Fruit fly (Drosophila melanogaster) whole organism, prepupa: ENCODE measurements around the gene kon.

ENCODE experiments used
- Blimp-1 ChIP-seq: fragments of 200-800 bp; sonication (Bioruptor generic); optimal IDR thresholded peaks from 3 replicates; lab custom pipeline; 2017; ENCODE audit warnings: missing biosample characterization, missing genetic modification characterization, mild to moderate bottlenecking, moderate library complexity, missing genetic modification reagents
- CG10669 ChIP-seq: fragments of 200-800 bp; sonication (Bioruptor generic); optimal IDR thresholded peaks from 3 replicates; lab custom pipeline; 2018; ENCODE audit warnings: missing biosample characterization, mild to moderate bottlenecking, missing genetic modification characterization, moderate library complexity
- CG11294 ChIP-seq: fragments of 200-800 bp; sonication (Bioruptor generic); IDR thresholded peaks from 2 replicates; pipeline ENCODE4 v1.3.6; 2022; ENCODE audit warnings: missing biosample characterization, missing genetic modification characterization
- CG11762 ChIP-seq: fragments of 200-800 bp; sonication (Bioruptor generic); optimal IDR thresholded peaks from 3 replicates; lab custom pipeline; 2016; ENCODE audit warnings: missing biosample characterization, missing genetic modification characterization; ENCODE audit not compliant: insufficient read depth
- CG11902 ChIP-seq: fragments of 200-800 bp; sonication (Bioruptor generic); optimal IDR thresholded peaks from 3 replicates; lab custom pipeline; 2016; ENCODE audit warnings: missing biosample characterization, missing genetic modification characterization
- CG16779 ChIP-seq: fragments of 200-800 bp; sonication (Bioruptor generic); optimal IDR thresholded peaks from 3 replicates; lab custom pipeline; 2017; ENCODE audit warnings: missing biosample characterization, mild to moderate bottlenecking, missing genetic modification characterization
- CG3032 ChIP-seq: fragments of 200-800 bp; optimal IDR thresholded peaks from 2 replicates; lab custom pipeline; 2019; ENCODE audit warnings: missing biosample characterization, mild to moderate bottlenecking, missing genetic modification characterization, moderate library complexity
- CG32006 ChIP-seq: fragments of 200-800 bp; sonication (Bioruptor generic); optimal IDR thresholded peaks from 3 replicates; lab custom pipeline; 2017; ENCODE audit warnings: missing biosample characterization, mild to moderate bottlenecking, missing genetic modification characterization
- CG34406 ChIP-seq: fragments of 200-800 bp; sonication (Bioruptor generic); optimal IDR thresholded peaks from 3 replicates; lab custom pipeline; 2016; ENCODE audit warnings: missing biosample characterization, missing genetic modification characterization
- CG3919 ChIP-seq: fragments of 200-800 bp; sonication (Bioruptor generic); optimal IDR thresholded peaks from 3 replicates; lab custom pipeline; 2016; ENCODE audit warnings: missing biosample characterization, missing genetic modification characterization
- CG4318 ChIP-seq: fragments of 200-800 bp; sonication (Bioruptor generic); optimal IDR thresholded peaks from 3 replicates; lab custom pipeline; 2017; ENCODE audit warnings: missing biosample characterization, mild to moderate bottlenecking, missing genetic modification characterization
- CG6163 ChIP-seq: fragments of 200-800 bp; sonication (Bioruptor generic); IDR thresholded peaks from 3 replicates; pipeline ENCODE4 v1.3.6; 2022; ENCODE audit warnings: missing biosample characterization, missing genetic modification characterization
- CG6792 ChIP-seq: fragments of 200-800 bp; sonication (Bioruptor generic); optimal IDR thresholded peaks from 3 replicates; lab custom pipeline; 2016; ENCODE audit warnings: missing biosample characterization, missing genetic modification characterization
- CG6808 ChIP-seq: fragments of 200-800 bp; sonication (Bioruptor generic); optimal IDR thresholded peaks from 3 replicates; lab custom pipeline; 2017; ENCODE audit warnings: missing biosample characterization, missing genetic modification characterization, mild to moderate bottlenecking, moderate library complexity, missing genetic modification reagents
- CG6854 ChIP-seq: fragments of 200-800 bp; sonication (Bioruptor generic); optimal IDR thresholded peaks from 2 replicates; lab custom pipeline; 2017; ENCODE audit warnings: missing biosample characterization, mild to moderate bottlenecking, missing genetic modification characterization
- CG8119 ChIP-seq: fragments of 200-800 bp; sonication (Bioruptor generic); IDR thresholded peaks from 3 replicates; pipeline ENCODE4 v1.3.6; 2022; ENCODE audit warnings: missing biosample characterization, missing genetic modification characterization
- CG8319 ChIP-seq: fragments of 200-800 bp; sonication (Bioruptor generic); optimal IDR thresholded peaks from 3 replicates; lab custom pipeline; 2016; ENCODE audit warnings: missing biosample characterization, missing genetic modification characterization
- CG8632 ChIP-seq: fragments of 200-800 bp; sonication (Bioruptor generic); optimal IDR thresholded peaks from 3 replicates; lab custom pipeline; 2016; ENCODE audit warnings: missing biosample characterization, missing genetic modification characterization
- Eip75B ChIP-seq: fragments of 200-800 bp; sonication (Bioruptor generic); optimal IDR thresholded peaks from 3 replicates; lab custom pipeline; 2016; ENCODE audit warnings: missing biosample characterization, missing genetic modification characterization
- Eip78C ChIP-seq: fragments of 200-800 bp; sonication (Bioruptor generic); peaks from one replicate; lab custom pipeline; 2016; ENCODE audit warnings: missing biosample characterization, missing genetic modification characterization
- Ets21C ChIP-seq: fragments of 200-800 bp; sonication (Bioruptor generic); optimal IDR thresholded peaks from 3 replicates; lab custom pipeline; 2016; ENCODE audit warnings: missing biosample characterization, missing genetic modification characterization
- Ets96B ChIP-seq: fragments of 200-800 bp; optimal IDR thresholded peaks from 2 replicates; lab custom pipeline; 2019; ENCODE audit warnings: missing biosample characterization, mild to moderate bottlenecking, missing genetic modification characterization, moderate library complexity
- Gug ChIP-seq: fragments of 200-800 bp; sonication (Bioruptor generic); IDR thresholded peaks from 2 replicates; pipeline ENCODE4 v1.3.6; 2022; ENCODE audit warnings: missing biosample characterization, missing genetic modification characterization
- Hr39 ChIP-seq: fragments of 200-800 bp; sonication (Bioruptor generic); optimal IDR thresholded peaks from 2 replicates; lab custom pipeline; 2016; ENCODE audit warnings: missing biosample characterization, missing genetic modification characterization
- Hr4 ChIP-seq: fragments of 200-800 bp; sonication (Bioruptor generic); optimal IDR thresholded peaks from 3 replicates; lab custom pipeline; 2016; ENCODE audit warnings: missing biosample characterization, missing genetic modification characterization
- Lpt ChIP-seq: fragments of 200-800 bp; sonication (Bioruptor generic); optimal IDR thresholded peaks from 3 replicates; lab custom pipeline; 2016; ENCODE audit warnings: missing biosample characterization, missing genetic modification characterization
- Met ChIP-seq: fragments of 200-800 bp; sonication (Bioruptor generic); optimal IDR thresholded peaks from 3 replicates; lab custom pipeline; 2016; ENCODE audit warnings: missing biosample characterization, missing genetic modification characterization
- OdsH ChIP-seq: fragments of 200-800 bp; sonication (Bioruptor generic); optimal IDR thresholded peaks from 3 replicates; lab custom pipeline; 2016; ENCODE audit warnings: missing biosample characterization, missing genetic modification characterization
- Sox102F ChIP-seq: fragments of 200-800 bp; sonication (Bioruptor generic); optimal IDR thresholded peaks from 2 replicates; lab custom pipeline; 2016; ENCODE audit warnings: missing biosample characterization, mild to moderate bottlenecking, missing genetic modification characterization
- Sox14 ChIP-seq: fragments of 200-800 bp; sonication (Bioruptor generic); optimal IDR thresholded peaks from 3 replicates; lab custom pipeline; 2016; ENCODE audit warnings: missing biosample characterization, missing genetic modification characterization
- achi ChIP-seq: fragments of 200-800 bp; sonication (Bioruptor generic); optimal IDR thresholded peaks from 3 replicates; lab custom pipeline; 2016; ENCODE audit warnings: missing biosample characterization, missing genetic modification characterization
- cyc ChIP-seq: fragments of 200-800 bp; sonication (Bioruptor generic); optimal IDR thresholded peaks from 3 replicates; lab custom pipeline; 2016; ENCODE audit warnings: missing biosample characterization, missing genetic modification characterization
- dac ChIP-seq: fragments of 200-800 bp; sonication (Bioruptor generic); optimal IDR thresholded peaks from 2 replicates; lab custom pipeline; 2017; ENCODE audit warnings: missing biosample characterization, mild to moderate bottlenecking, missing genetic modification characterization
- dsx ChIP-seq: fragments of 200-800 bp; optimal IDR thresholded peaks from 3 replicates; lab custom pipeline; 2019; ENCODE audit warnings: missing biosample characterization, mild to moderate bottlenecking, missing genetic modification characterization, moderate library complexity; ENCODE audit not compliant: poor library complexity, severe bottlenecking
- esn ChIP-seq: fragments of 200-800 bp; sonication (Bioruptor generic); optimal IDR thresholded peaks from 2 replicates; lab custom pipeline; 2016; ENCODE audit warnings: missing biosample characterization, mild to moderate bottlenecking, missing genetic modification characterization, moderate library complexity
- fd59A ChIP-seq: fragments of 200-800 bp; sonication (Bioruptor generic); optimal IDR thresholded peaks from 2 replicates; lab custom pipeline; 2017; ENCODE audit warnings: missing biosample characterization, mild to moderate bottlenecking, missing genetic modification characterization, missing genetic modification reagents
- fkh ChIP-seq: fragments of 200-800 bp; sonication (Bioruptor generic); optimal IDR thresholded peaks from 3 replicates; lab custom pipeline; 2017; ENCODE audit warnings: missing biosample characterization, mild to moderate bottlenecking, missing genetic modification characterization, moderate library complexity
- lz ChIP-seq: fragments of 200-800 bp; sonication (Bioruptor generic); optimal IDR thresholded peaks from 3 replicates; lab custom pipeline; 2016; ENCODE audit warnings: missing biosample characterization, missing genetic modification characterization
- net ChIP-seq: fragments of 200-800 bp; sonication (Bioruptor generic); optimal IDR thresholded peaks from 3 replicates; lab custom pipeline; 2016; ENCODE audit warnings: missing biosample characterization, missing genetic modification characterization
- pdm3 ChIP-seq: fragments of 200-800 bp; sonication (Bioruptor generic); optimal IDR thresholded peaks from 3 replicates; lab custom pipeline; 2016; ENCODE audit warnings: missing biosample characterization, missing genetic modification characterization
- salr ChIP-seq, 2 experiments: fragments of 200-800 bp; sonication (Bioruptor generic); optimal IDR thresholded peaks; 3 replicates each; lab custom pipeline; 2016 to 2018; ENCODE audit warnings: missing biosample characterization in 2 of 2, missing genetic modification characterization in 2 of 2, mild to moderate bottlenecking in 1 of 2
- ss ChIP-seq, 2 experiments: fragments of 200-800 bp; sonication (Bioruptor generic); optimal IDR thresholded peaks; 2 replicates in 1 of 2; 3 replicates in 1 of 2; lab custom pipeline; 2017 to 2018; ENCODE audit warnings: mild to moderate bottlenecking in 2 of 2, missing biosample characterization in 2 of 2, missing genetic modification characterization in 2 of 2, moderate library complexity in 1 of 2
- svp ChIP-seq: fragments of 200-800 bp; sonication (Bioruptor generic); peaks from one replicate; lab custom pipeline; 2016; ENCODE audit warnings: missing biosample characterization, missing genetic modification characterization
- topi ChIP-seq: fragments of 200-800 bp; sonication (Bioruptor generic); optimal IDR thresholded peaks from 3 replicates; lab custom pipeline; 2016; ENCODE audit warnings: missing biosample characterization, missing genetic modification characterization
- vri ChIP-seq: fragments of 200-800 bp; sonication (Bioruptor generic); optimal IDR thresholded peaks from 3 replicates; lab custom pipeline; 2016; ENCODE audit warnings: missing biosample characterization, mild to moderate bottlenecking, missing genetic modification characterization

kon gene

DNA sequence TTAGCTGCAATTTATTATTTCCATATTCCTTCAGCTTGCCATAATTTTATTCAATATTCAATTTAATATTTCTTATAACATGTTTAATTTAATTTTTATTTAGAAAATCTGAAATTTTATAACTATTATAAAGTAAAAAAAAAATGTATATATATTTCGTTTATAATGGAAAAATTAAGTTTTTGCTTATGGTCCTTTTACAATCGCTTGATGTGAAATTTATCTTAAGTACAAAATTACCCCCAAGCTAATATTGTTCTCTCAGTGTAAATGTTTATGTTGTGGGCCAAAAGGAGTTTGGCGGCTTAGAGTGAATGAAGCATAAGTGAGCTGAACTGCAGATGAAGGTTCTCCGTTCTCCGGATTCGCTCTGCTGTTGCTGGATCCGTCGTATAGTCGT, 35.8 kb downstream of the kon start (continued):
- TF ChIP-seq Hr4 (GFP tag; lab: Kevin White, UChicago) (peak; percentile 30), pdm3 (GFP tag; lab: Kevin White, UChicago) (peak; percentile 22), CG3032 (peak; percentile 56), CG8632 (GFP tag; lab: Kevin White, UChicago) (peak; percentile 66), ss (GFP tag; optimal IDR thresholded peaks at IDR 0.05; lab: Kevin White, UChicago) (no peak), CG6854 (no peak), Met (GFP tag; lab: Kevin White, UChicago) (no peak), CG6792 (GFP tag; lab: Kevin White, UChicago) (no peak), CG8119 (peak; percentile 43; the same call in 1 of the 3 replicates), net (GFP tag; lab: Kevin White, UChicago) (no peak), Hr39 (GFP tag; lab: Kevin White, UChicago) (peak; percentile 24), CG16779 (tag; lab: Kevin White, UChicago) (no peak)

- TF ChIP-seq Lpt (GFP tag; lab: Kevin White, UChicago), result peak; percentile 18
- no peak for TF ChIP-seq CG11762 (GFP tag; lab: Kevin White, UChicago)
- TF ChIP-seq lz (GFP tag; lab: Kevin White, UChicago), result no peak
- TF ChIP-seq Sox102F, result peak; percentile 11
- TF ChIP-seq Eip78C (GFP tag; lab: Kevin White, UChicago), result peak; percentile 17
- peak; percentile 19 for TF ChIP-seq CG6808
- peak; percentile 25 for TF ChIP-seq CG6854
- peak; percentile 30 for TF ChIP-seq vri (GFP tag; lab: Kevin White, UChicago)
- peak; percentile 62; the same call in 2 of the 3 replicates for TF ChIP-seq CG6163 (GFP tag; lab: Robert Waterston, UW)
Observed at dm6 chr2L:18467464-18467863, 36.3 kb downstream of the kon start.

DNA sequence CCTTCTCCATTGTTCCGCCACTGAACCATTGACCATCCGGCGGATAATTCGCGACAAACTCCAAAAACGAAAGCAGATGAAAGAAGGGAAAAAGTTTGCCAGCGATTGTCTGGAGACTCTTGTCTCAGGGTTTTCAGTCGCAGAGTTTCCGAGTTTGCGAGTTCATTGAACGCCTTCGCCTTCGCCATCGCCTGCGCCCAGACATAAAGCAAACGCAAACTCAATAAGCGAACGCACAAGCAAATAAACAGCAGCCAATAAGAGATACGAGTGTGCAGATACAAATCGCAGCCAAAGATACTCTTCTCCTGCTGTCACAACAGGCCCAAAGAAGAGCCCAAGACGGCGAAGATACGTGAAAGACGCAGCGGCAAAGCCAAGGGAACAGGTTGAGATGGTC, 37.1 kb downstream of the kon start:
- peak; percentile 45; the same call in 1 of the 3 replicates for TF ChIP-seq CG6163 (GFP tag; lab: Robert Waterston, UW)
- no peak for TF ChIP-seq dsx (GFP tag; lab: Kevin White, UChicago)

- peak; percentile 38 for TF ChIP-seq Ets96B (tag; lab: Kevin White, UChicago)
- no peak for TF ChIP-seq CG6854
- peak; percentile 55 for TF ChIP-seq achi
- TF ChIP-seq dac (GFP tag; lab: Kevin White, UChicago), result no peak
- peak; percentile 55 for TF ChIP-seq Ets21C
- peak; percentile 35 for TF ChIP-seq Hr4 (GFP tag; lab: Kevin White, UChicago)
- no peak for TF ChIP-seq dsx (GFP tag; lab: Kevin White, UChicago)
- TF ChIP-seq CG8319, result no peak
- TF ChIP-seq svp, result peak; percentile 84
- TF ChIP-seq CG11294 (GFP tag; lab: Robert Waterston, UW), result no peak
- TF ChIP-seq CG3032, result peak; percentile 31
- TF ChIP-seq Gug (GFP tag; lab: Robert Waterston, UW), result no peak
- TF ChIP-seq CG3919 (GFP tag; lab: Kevin White, UChicago), result peak; percentile 64
- TF ChIP-seq CG11902, result peak; percentile 33
- TF ChIP-seq pdm3 (GFP tag; lab: Kevin White, UChicago), result peak; percentile 48
- peak; percentile 48 for TF ChIP-seq Sox102F
- TF ChIP-seq Eip75B, result peak; percentile 24
- peak; percentile 70 for TF ChIP-seq OdsH (GFP tag; lab: Kevin White, UChicago)
- TF ChIP-seq fkh (GFP tag; lab: Kevin White, UChicago), result no peak
- TF ChIP-seq Sox14 (GFP tag; lab: Kevin White, UChicago), result peak; percentile 55
- peak in 1 of 2 experiments; percentile 67 for TF ChIP-seq salr (GFP tag; optimal IDR thresholded peaks at IDR 0.05; lab: Kevin White, UChicago)
- peak; percentile 57 for TF ChIP-seq CG32006 (GFP tag; lab: Kevin White, UChicago)
- TF ChIP-seq vri (GFP tag; lab: Kevin White, UChicago), result no peak
- TF ChIP-seq cyc (GFP tag; lab: Kevin White, UChicago), result peak; percentile 53
- peak; percentile 72 for TF ChIP-seq Met (GFP tag; lab: Kevin White, UChicago)
- peak; percentile 79 for TF ChIP-seq esn (GFP tag; lab: Kevin White, UChicago)
- no peak for TF ChIP-seq fd59A (GFP tag; lab: Kevin White, UChicago)
- TF ChIP-seq CG34406, result peak; percentile 62
- TF ChIP-seq CG6792 (GFP tag; lab: Kevin White, UChicago), result peak; percentile 30
- peak; percentile 28 for TF ChIP-seq CG4318 (GFP tag; lab: Kevin White, UChicago)
- peak; percentile 55 for TF ChIP-seq Blimp-1 (GFP tag; lab: Kevin White, UChicago)
- TF ChIP-seq CG10669 (GFP tag; lab: Kevin White, UChicago), result peak; percentile 45
- peak; percentile 77 for TF ChIP-seq topi (GFP tag; lab: Kevin White, UChicago)
Observed at dm6 chr2L:18466202-18466591, 37.6 kb downstream of the kon start.
